Fruit fly (Drosophila melanogaster): Measurements from ENCODE around the gene nullo.

Gene nullo

DNA sequence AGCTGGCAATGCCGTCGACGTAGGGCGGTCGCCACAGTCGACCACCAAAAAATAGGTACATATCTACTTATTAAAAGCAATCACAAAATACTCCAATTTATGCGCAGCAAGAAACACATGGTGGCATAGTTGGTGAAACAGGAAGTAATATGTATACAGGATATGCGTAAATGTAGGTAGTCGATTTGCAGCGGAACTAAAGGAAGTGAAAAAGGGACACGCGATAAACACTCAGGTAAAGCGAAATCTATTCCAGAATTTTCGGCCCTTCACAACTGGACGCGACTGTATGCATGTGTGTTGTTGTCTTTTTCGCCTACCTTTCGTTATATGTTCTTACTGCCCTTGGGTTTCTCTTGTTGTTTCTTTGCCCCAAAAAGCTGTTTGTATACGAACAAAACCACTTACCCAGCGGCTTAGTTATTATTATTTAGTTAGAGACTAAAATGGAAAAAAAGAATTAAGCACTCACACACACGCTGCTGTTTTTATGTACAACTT, 47.3 kb downstream of the nullo start (continued):
- TF ChIP-seq CG10147 (GFP tag; optimal IDR thresholded peaks at IDR 0.05) (peak; percentile 86), Bteb2 (GFP tag; optimal IDR thresholded peaks at IDR 0.05) (peak; percentile 56), CG14050 (GFP tag; IDR thresholded peaks at IDR 0.05) (peak; percentile 59), unpg (GFP tag; optimal IDR thresholded peaks at IDR 0.05) (peak; percentile 88), CG7357 (GFP tag; IDR thresholded peaks at IDR 0.05) (peak; percentile 68; the same call in 2 of the 3 replicates), CG18011 (GFP tag; optimal IDR thresholded peaks at IDR 0.05) (peak; percentile 52), Chrac-16 (GFP tag; optimal IDR thresholded peaks at IDR 0.05) (peak; percentile 75), Hmr (GFP tag; optimal IDR thresholded peaks at IDR 0.05) (peak; percentile 89), B-H1 (GFP tag; IDR thresholded peaks at IDR 0.05) (peak; percentile 43; the same call in 2 of the 3 replicates), pita (GFP tag; optimal IDR thresholded peaks at IDR 0.05) (no peak), ftz-f1 (GFP tag; optimal IDR thresholded peaks at IDR 0.05) (peak; percentile 42), CG13123 (GFP tag; optimal IDR thresholded peaks at IDR 0.05) (no peak), CG7271 (tag; optimal IDR thresholded peaks at IDR 0.05) (peak; percentile 47), nerfin-1 (tag; optimal IDR thresholded peaks at IDR 0.05) (peak; percentile 78), CG30020 (tag; optimal IDR thresholded peaks at IDR 0.05) (peak; percentile 60), onecut (GFP tag; IDR thresholded peaks at IDR 0.05) (peak; percentile 74), Abd-B (GFP tag; optimal IDR thresholded peaks at IDR 0.05) (peak; percentile 69), az2 (GFP tag; optimal IDR thresholded peaks at IDR 0.05) (peak; percentile 69), CrebB (tag; optimal IDR thresholded peaks at IDR 0.05) (peak; percentile 87), ATbp (GFP tag; optimal IDR thresholded peaks at IDR 0.05) (peak; percentile 82), ssp (GFP tag; IDR thresholded peaks at IDR 0.05) (peak; percentile 56), Ssrp (tag; optimal IDR thresholded peaks at IDR 0.05) (peak; percentile 81), Oli (tag; optimal IDR thresholded peaks at IDR 0.05) (peak; percentile 89), nom (GFP tag; optimal IDR thresholded peaks at IDR 0.05) (peak; percentile 61), zfh1 (GFP tag; IDR thresholded peaks at IDR 0.05) (peak; percentile 63; the same call in 2 of the 3 replicates), chinmo (GFP tag; IDR thresholded peaks at IDR 0.05; ENCODE audit: partially characterized antibody) (no peak), pzg (GFP tag; optimal IDR thresholded peaks at IDR 0.05) (peak; percentile 3), sisA (GFP tag; IDR thresholded peaks at IDR 0.05) (peak; percentile 52), otp (GFP tag; IDR thresholded peaks at IDR 0.05) (peak; percentile 57; the same call in 2 of the 3 replicates), Ada2b (GFP tag; IDR thresholded peaks at IDR 0.05) (peak; percentile 64; the same call in 1 of the 2 replicates), mam (GFP tag; optimal IDR thresholded peaks at IDR 0.05) (peak; percentile 72), Dbx (GFP tag; IDR thresholded peaks at IDR 0.05) (peak; percentile 76), dmrt11E (tag; optimal IDR thresholded peaks at IDR 0.05) (peak; percentile 78), Bdp1 (GFP tag; optimal IDR thresholded peaks at IDR 0.05) (peak; percentile 73), chif (GFP tag; optimal IDR thresholded peaks at IDR 0.05) (peak; percentile 66 to 82), CG15011 (GFP tag; optimal IDR thresholded peaks at IDR 0.05) (peak; percentile 80), CG2678 (tag; optimal IDR thresholded peaks at IDR 0.05) (peak; percentile 93), fu2 (GFP tag; optimal IDR thresholded peaks at IDR 0.05) (peak; percentile 77), croc (GFP tag; conservative IDR thresholded peaks at IDR 0.05) (peak; percentile 61; the same call in 2 of the 3 replicates), HmgZ (tag; optimal IDR thresholded peaks at IDR 0.05) (peak; percentile 89), Ets65A (GFP tag) (peak; percentile 98), CG13424 (tag; optimal IDR thresholded peaks at IDR 0.05) (peak; percentile 91), CG10366 (GFP tag; IDR thresholded peaks at IDR 0.05) (peak; percentile 53), CTCF (GFP tag; optimal IDR thresholded peaks at IDR 0.05) (peak; percentile 37), fd102C (GFP tag; optimal IDR thresholded peaks at IDR 0.05) (no peak), CG17802 (tag; optimal IDR thresholded peaks at IDR 0.05) (peak; percentile 34), CG2875 (GFP tag; optimal IDR thresholded peaks at IDR 0.05) (peak; percentile 59), CG7372 (GFP tag; IDR thresholded peaks at IDR 0.05) (peak; percentile 68; the same call in 1 of the 2 replicates), gfzf (GFP tag; optimal IDR thresholded peaks at IDR 0.05) (no peak), CG2202 (tag; optimal IDR thresholded peaks at IDR 0.05) (peak; percentile 71)
